Fruit fly (Drosophila melanogaster) whole organism, pupa: ENCODE measurements around the gene CG10584.
A peak's percentile ranks its signal among the peaks of the same experiment; 100 is the strongest.

Source experiments
- CG10348 ChIP-seq: fragments of 200-800 bp; sonication (Bioruptor generic); IDR thresholded peaks from 2 replicates; pipeline ENCODE4 v1.3.6; 2022; ENCODE audit warnings: missing biosample characterization, missing genetic modification characterization
- CG12605 ChIP-seq: fragments of 200-800 bp; sonication (Bioruptor generic); IDR thresholded peaks from 2 replicates; pipeline ENCODE4 v1.3.6; 2022; ENCODE audit warnings: missing biosample characterization, missing genetic modification characterization
- CG14655 ChIP-seq: fragments of 200-800 bp; sonication (Bioruptor generic); optimal IDR thresholded peaks from 3 replicates; lab custom pipeline; 2017; ENCODE audit warnings: mild to moderate bottlenecking, missing biosample characterization, missing genetic modification reagents, missing genetic modification characterization
- CG15710 ChIP-seq: fragments of 200-800 bp; sonication (Bioruptor generic); optimal IDR thresholded peaks from 2 replicates; lab custom pipeline; 2018; ENCODE audit warnings: missing biosample characterization, mild to moderate bottlenecking, missing genetic modification characterization, moderate library complexity
- CG17806 ChIP-seq: fragments of 200-800 bp; sonication (Bioruptor generic); optimal IDR thresholded peaks from 2 replicates; lab custom pipeline; 2018; ENCODE audit warnings: missing biosample characterization, mild to moderate bottlenecking, missing genetic modification characterization, moderate library complexity
- CG34367 ChIP-seq: fragments of 200-800 bp; sonication (Bioruptor generic); optimal IDR thresholded peaks from 2 replicates; lab custom pipeline; 2018; ENCODE audit warnings: missing biosample characterization, mild to moderate bottlenecking, missing genetic modification characterization
- CG8301 ChIP-seq: fragments of 200-800 bp; sonication (Bioruptor generic); optimal IDR thresholded peaks from 2 replicates; lab custom pipeline; 2018; ENCODE audit warnings: missing biosample characterization, mild to moderate bottlenecking, missing genetic modification characterization
- D1 ChIP-seq: fragments of 200-800 bp; sonication (Bioruptor generic); optimal IDR thresholded peaks from 2 replicates; lab custom pipeline; 2018; ENCODE audit warnings: missing biosample characterization, mild to moderate bottlenecking, missing genetic modification characterization, moderate library complexity
- Ets98B ChIP-seq: fragments of 200-800 bp; sonication (Bioruptor generic); IDR thresholded peaks from 2 replicates; pipeline ENCODE4 v1.3.6; 2022; ENCODE audit warnings: missing biosample characterization, missing genetic modification characterization
- Pif1A ChIP-seq: fragments of 200-800 bp; sonication (Bioruptor generic); optimal IDR thresholded peaks from 3 replicates; lab custom pipeline; 2016; ENCODE audit warnings: missing biosample characterization, missing genetic modification characterization
- rn ChIP-seq: fragments of 200-800 bp; sonication (Bioruptor generic); IDR thresholded peaks from 2 replicates; pipeline ENCODE4 v1.3.6; 2022; ENCODE audit warnings: missing biosample characterization, missing genetic modification characterization

DNA sequence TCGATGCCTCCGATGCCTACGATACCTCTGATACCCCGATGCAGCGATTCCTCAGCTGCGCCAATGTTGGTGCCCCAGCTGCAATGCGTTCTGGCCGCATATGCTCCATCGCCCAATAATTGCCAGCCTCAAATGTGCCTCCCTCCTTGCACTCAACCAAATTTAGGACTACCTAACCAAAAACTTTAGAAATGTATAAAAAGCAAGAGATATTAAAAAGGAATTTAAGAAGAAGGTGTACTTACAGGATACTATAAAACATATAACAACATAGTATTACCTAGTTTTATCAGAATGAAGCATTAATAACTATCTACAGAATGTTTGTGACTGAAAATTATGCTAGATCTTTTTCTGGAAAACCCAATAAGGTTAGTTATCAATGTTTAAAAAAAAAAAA lies 49.4 kb downstream of the CG10584 start:
- TF ChIP-seq CG8301 (tag; lab: Kevin White, UChicago), result peak; percentile 42
- TF ChIP-seq CG10348 (GFP tag; lab: Robert Waterston, UW), result no peak
- TF ChIP-seq CG34367 (tag; lab: Kevin White, UChicago), result no peak
- TF ChIP-seq Ets98B (GFP tag; lab: Robert Waterston, UW), result no peak
- TF ChIP-seq CG15710 (tag; lab: Kevin White, UChicago), result peak; percentile 8
- peak; percentile 26 for TF ChIP-seq CG17806 (tag; lab: Kevin White, UChicago)
- no peak for TF ChIP-seq D1
- TF ChIP-seq CG14655 (GFP tag; lab: Kevin White, UChicago), result peak; percentile 55
- 0 out of 2 replicates have a peak, but pooled peaks have one; percentile 17 for TF ChIP-seq rn
- no peak for TF ChIP-seq CG12605 (GFP tag; lab: Robert Waterston, UW)
- TF ChIP-seq Pif1A (GFP tag; lab: Kevin White, UChicago), result peak; percentile 2
